Worm (Caenorhabditis elegans) whole organism, young adult: ENCODE data around the gene ugt-65.
A peak's percentile ranks its signal among the peaks of the same experiment; 100 is the strongest.

ENCODE experiments used
- B0019.2 ChIP-seq: fragments of 200-800 bp; sonication (Bioruptor generic); conservative IDR thresholded peaks from 2 replicates; pipeline ENCODE4 v1.3.6; 2022; ENCODE audit warnings: missing genetic modification reagents, missing genetic modification characterization, missing compliant biosample characterization
- B0336.3 ChIP-seq: fragments of 200-800 bp; sonication (Bioruptor generic); IDR thresholded peaks from 2 replicates; pipeline ENCODE4 v1.3.6; 2022; ENCODE audit warnings: missing genetic modification characterization, missing compliant biosample characterization
- C17E4.6 ChIP-seq: fragments of 200-800 bp; sonication (Bioruptor generic); IDR thresholded peaks from 2 replicates; pipeline ENCODE4 v1.3.6; 2022; ENCODE audit warnings: missing genetic modification reagents, missing genetic modification characterization, missing compliant biosample characterization
- F10E7.11 ChIP-seq: sonication (generic microtip); optimal IDR thresholded peaks from 2 replicates; lab custom pipeline; 2017; ENCODE audit warnings: mild to moderate bottlenecking, missing genetic modification characterization, moderate library complexity, missing compliant biosample characterization
- F22D6.2 ChIP-seq: sonication (generic microtip); optimal IDR thresholded peaks from 2 replicates; lab custom pipeline; 2016; ENCODE audit warnings: mild to moderate bottlenecking, missing genetic modification characterization, missing compliant biosample characterization
- F23B12.7 ChIP-seq: sonication (generic microtip); optimal IDR thresholded peaks from 2 replicates; lab custom pipeline; 2017; ENCODE audit warnings: missing genetic modification characterization, mild to moderate bottlenecking, missing compliant biosample characterization, antibody characterized with exemption, moderate library complexity; ENCODE audit not compliant: insufficient read depth
- F49E8.2 ChIP-seq: sonication (generic microtip); optimal IDR thresholded peaks from 3 replicates; lab custom pipeline; 2017; ENCODE audit warnings: missing genetic modification characterization, mild to moderate bottlenecking, missing compliant biosample characterization, antibody characterized with exemption, moderate library complexity; ENCODE audit not compliant: insufficient read depth
- F52B5.7 ChIP-seq: sonication (generic microtip); optimal IDR thresholded peaks from 2 replicates; lab custom pipeline; 2016; ENCODE audit warnings: mild to moderate bottlenecking, missing genetic modification characterization, missing compliant biosample characterization
- K11D2.4 ChIP-seq: fragments of 200-800 bp; sonication (Bioruptor generic); IDR thresholded peaks from 2 replicates; pipeline ENCODE4 v1.3.6; 2022; ENCODE audit warnings: missing genetic modification reagents, missing genetic modification characterization, missing compliant biosample characterization
- T07F8.4 ChIP-seq: sonication (generic microtip); optimal IDR thresholded peaks from 2 replicates; lab custom pipeline; 2016; ENCODE audit warnings: mild to moderate bottlenecking, missing genetic modification characterization, moderate library complexity, missing compliant biosample characterization
- Y56A3A.18 ChIP-seq: fragments of 200-800 bp; sonication (Bioruptor generic); IDR thresholded peaks from 2 replicates; pipeline ENCODE4 v1.3.6; 2022; ENCODE audit warnings: missing genetic modification reagents, missing genetic modification characterization, missing compliant biosample characterization
- Y95B8A.8 ChIP-seq: fragments of 200-800 bp; sonication (Bioruptor generic); IDR thresholded peaks from 2 replicates; pipeline ENCODE4 v1.3.6; 2022; ENCODE audit warnings: missing genetic modification reagents, missing genetic modification characterization, missing compliant biosample characterization
- akir-1 ChIP-seq: fragments of 200-800 bp; sonication (Bioruptor generic); optimal IDR thresholded peaks from 2 replicates; lab custom pipeline; 2018; ENCODE audit warnings: mild to moderate bottlenecking, missing genetic modification characterization, moderate library complexity, missing compliant biosample characterization
- attf-5 ChIP-seq: fragments of 200-800 bp; sonication (Bioruptor generic); optimal IDR thresholded peaks from 2 replicates; lab custom pipeline; 2018; ENCODE audit warnings: mild to moderate bottlenecking, missing genetic modification characterization, missing compliant biosample characterization
- attf-6 ChIP-seq: fragments of 200-800 bp; sonication (Bioruptor generic); IDR thresholded peaks from 2 replicates; pipeline ENCODE4 v1.3.6; 2022; ENCODE audit warnings: missing genetic modification reagents, missing genetic modification characterization, missing compliant biosample characterization
- ceh-100 ChIP-seq: fragments of 200-800 bp; sonication (Bioruptor generic); IDR thresholded peaks from 2 replicates; pipeline ENCODE4 v1.3.6; 2022; ENCODE audit warnings: missing genetic modification reagents, missing genetic modification characterization, missing compliant biosample characterization
- ceh-40 ChIP-seq: fragments of 200-800 bp; sonication (Bioruptor generic); IDR thresholded peaks from 2 replicates; pipeline ENCODE4 v1.3.6; 2022; ENCODE audit warnings: missing genetic modification characterization, missing compliant biosample characterization
- ceh-91 ChIP-seq: fragments of 200-800 bp; sonication (Bioruptor generic); IDR thresholded peaks from 2 replicates; pipeline ENCODE4 v1.3.6; 2022; ENCODE audit warnings: missing genetic modification reagents, missing genetic modification characterization, missing compliant biosample characterization
- chd-7 ChIP-seq: sonication (generic microtip); optimal IDR thresholded peaks from 2 replicates; lab custom pipeline; 2016; ENCODE audit warnings: mild to moderate bottlenecking, missing genetic modification characterization, moderate library complexity, missing compliant biosample characterization
- dox-1 ChIP-seq: fragments of 200-800 bp; sonication (Bioruptor generic); IDR thresholded peaks from 2 replicates; pipeline ENCODE4 v1.3.6; 2022; ENCODE audit warnings: missing genetic modification reagents, missing genetic modification characterization, missing compliant biosample characterization
- dpl-1 ChIP-seq: fragments of 150-350 bp; optimal IDR thresholded peaks from 2 replicates; lab custom pipeline; 2014; ENCODE audit warnings: missing biosample characterization, missing genetic modification reagents, missing genetic modification characterization
- egl-18 ChIP-seq: fragments of 200-800 bp; sonication (Bioruptor generic); IDR thresholded peaks from 2 replicates; pipeline ENCODE4 v1.3.6; 2022; ENCODE audit warnings: missing genetic modification reagents, missing genetic modification characterization, missing compliant biosample characterization
- ets-4 ChIP-seq: fragments of 200-800 bp; sonication (Bioruptor generic); optimal IDR thresholded peaks from 2 replicates; lab custom pipeline; 2018; ENCODE audit warnings: mild to moderate bottlenecking, missing genetic modification characterization, missing compliant biosample characterization
- fkh-3 ChIP-seq: sonication (generic microtip); optimal IDR thresholded peaks from 2 replicates; lab custom pipeline; 2016; ENCODE audit warnings: mild to moderate bottlenecking, missing genetic modification characterization, missing compliant biosample characterization
- hlh-12 ChIP-seq: sonication (generic microtip); optimal IDR thresholded peaks from 2 replicates; lab custom pipeline; 2016; ENCODE audit warnings: missing genetic modification characterization, missing compliant biosample characterization
- hmg-20 ChIP-seq: fragments of 200-800 bp; sonication (Bioruptor generic); IDR thresholded peaks from 2 replicates; pipeline ENCODE4 v1.3.6; 2022; ENCODE audit warnings: missing genetic modification reagents, missing genetic modification characterization, missing compliant biosample characterization
- hrde-1 ChIP-seq: sonication (generic microtip); optimal IDR thresholded peaks from 2 replicates; lab custom pipeline; 2016; ENCODE audit warnings: missing genetic modification characterization, mild to moderate bottlenecking, missing compliant biosample characterization, moderate library complexity, missing genotype, missing genetic modification reagents, borderline replicate concordance
- lin-35 ChIP-seq, 3 experiments: fragments of 150-350 bp in 2 of 3; sonication (generic microtip) in 1 of 3; optimal IDR thresholded peaks; 2 replicates each; lab custom pipeline; 2014 to 2018; ENCODE audit warnings: missing biosample characterization in 3 of 3, missing genetic modification characterization in 3 of 3, missing genetic modification reagents in 3 of 3
- lin-54 ChIP-seq: fragments of 200-800 bp; sonication (Bioruptor generic); optimal IDR thresholded peaks from 2 replicates; lab custom pipeline; 2018; ENCODE audit warnings: mild to moderate bottlenecking, missing genetic modification characterization, missing compliant biosample characterization
- lir-1 ChIP-seq: fragments of 200-800 bp; sonication (Bioruptor generic); conservative IDR thresholded peaks from 2 replicates; pipeline ENCODE4 v1.3.6; 2022; ENCODE audit warnings: missing genetic modification reagents, missing genetic modification characterization, missing compliant biosample characterization
- lsl-1 ChIP-seq: fragments of 200-800 bp; sonication (Bioruptor generic); optimal IDR thresholded peaks from 2 replicates; lab custom pipeline; 2018; ENCODE audit warnings: mild to moderate bottlenecking, missing genetic modification characterization, moderate library complexity, missing compliant biosample characterization
- madf-3 ChIP-seq: fragments of 200-800 bp; sonication (Bioruptor generic); IDR thresholded peaks from 2 replicates; pipeline ENCODE4 v1.3.6; 2022; ENCODE audit warnings: missing genetic modification reagents, missing genetic modification characterization, missing compliant biosample characterization
- mes-4 ChIP-seq: sonication (generic microtip); optimal IDR thresholded peaks from 2 replicates; lab custom pipeline; 2016; ENCODE audit warnings: missing genotype, missing genetic modification characterization, missing compliant biosample characterization
- nhr-120 ChIP-seq: fragments of 200-800 bp; sonication (Bioruptor generic); IDR thresholded peaks from 2 replicates; pipeline ENCODE4 v1.3.6; 2022; ENCODE audit warnings: missing genetic modification characterization, missing compliant biosample characterization
- nhr-27 ChIP-seq: fragments of 200-800 bp; sonication (Bioruptor generic); optimal IDR thresholded peaks from 2 replicates; lab custom pipeline; 2018; ENCODE audit warnings: mild to moderate bottlenecking, missing genetic modification characterization, moderate library complexity, missing compliant biosample characterization
- pbrm-1 ChIP-seq: fragments of 200-800 bp; sonication (Bioruptor generic); IDR thresholded peaks from 2 replicates; pipeline ENCODE4 v1.3.6; 2022; ENCODE audit warnings: missing genetic modification reagents, missing genetic modification characterization, missing compliant biosample characterization
- pha-4 ChIP-seq: fragments of 150-350 bp; sonication (generic microtip); optimal IDR thresholded peaks from 2 replicates; lab custom pipeline; 2014; ENCODE audit warnings: missing biosample characterization, missing genetic modification reagents, missing genetic modification characterization
- rec-8 ChIP-seq, 2 experiments: sonication (generic microtip); optimal IDR thresholded peaks; 2 replicates each; lab custom pipeline; 2016; ENCODE audit warnings: mild to moderate bottlenecking in 2 of 2, missing genetic modification characterization in 2 of 2, missing genetic modification reagents in 2 of 2, missing genotype in 2 of 2, missing biosample characterization in 1 of 2, missing compliant biosample characterization in 1 of 2, moderate library complexity in 1 of 2
- sea-2 ChIP-seq: fragments of 200-800 bp; sonication (Bioruptor generic); IDR thresholded peaks from 2 replicates; pipeline ENCODE4 v1.3.6; 2022; ENCODE audit warnings: missing genetic modification characterization, missing compliant biosample characterization
- snpc-3.4 ChIP-seq: sonication (generic microtip); optimal IDR thresholded peaks from 2 replicates; lab custom pipeline; 2017; ENCODE audit warnings: missing genetic modification characterization, mild to moderate bottlenecking, missing compliant biosample characterization, antibody characterized with exemption, moderate library complexity, missing genotype, missing genetic modification reagents
- sptf-2 ChIP-seq: fragments of 200-800 bp; sonication (Bioruptor generic); optimal IDR thresholded peaks from 2 replicates; lab custom pipeline; 2018; ENCODE audit warnings: mild to moderate bottlenecking, missing genetic modification characterization, missing compliant biosample characterization
- tlf-1 ChIP-seq: fragments of 200-800 bp; sonication (Bioruptor generic); optimal IDR thresholded peaks from 2 replicates; lab custom pipeline; 2018; ENCODE audit warnings: mild to moderate bottlenecking, missing genetic modification characterization, missing compliant biosample characterization
- unc-130 ChIP-seq: sonication (generic microtip); optimal IDR thresholded peaks from 2 replicates; lab custom pipeline; 2016; ENCODE audit warnings: missing genetic modification reagents, missing genetic modification characterization, missing compliant biosample characterization
- ztf-26 ChIP-seq: sonication (generic microtip); optimal IDR thresholded peaks from 2 replicates; lab custom pipeline; 2017; ENCODE audit warnings: missing genetic modification characterization, missing compliant biosample characterization
- ztf-3 ChIP-seq: fragments of 200-800 bp; sonication (Bioruptor generic); optimal IDR thresholded peaks from 2 replicates; lab custom pipeline; 2018; ENCODE audit warnings: mild to moderate bottlenecking, missing genetic modification characterization, missing compliant biosample characterization

Gene ugt-65

ce11 chrIV:12389951-12390350, 30.5 kb upstream of the ugt-65 start, which contains the start of gene spe-45 (continued):
- TF ChIP-seq lin-35 (GFP tag; optimal IDR thresholded peaks at IDR 0.05; lab: Kevin White, UChicago), result peak in 1 of 3 experiments; percentile 38
- no peak for TF ChIP-seq ets-4 (GFP tag; lab: Kevin White, UChicago)
- TF ChIP-seq attf-5 (GFP tag; lab: Kevin White, UChicago), result no peak
- peak; percentile 28 for TF ChIP-seq lsl-1 (GFP tag; lab: Kevin White, UChicago)
- TF ChIP-seq Y95B8A.8, result 0 out of 2 replicates have a peak, but pooled peaks have one; percentile 37
- TF ChIP-seq sptf-2 (GFP tag; lab: Kevin White, UChicago), result no peak
- peak; percentile 74; the same call in 1 of the 2 replicates for TF ChIP-seq attf-6
- no peak for TF ChIP-seq dpl-1 (GFP tag; lab: Kevin White, UChicago)
- no peak for TF ChIP-seq ceh-40 (GFP tag; lab: Robert Waterston, UW)
- peak; percentile 16 for TF ChIP-seq unc-130 (GFP tag; lab: Kevin White, UChicago)
- no peak for TF ChIP-seq F23B12.7
- peak; percentile 71 for TF ChIP-seq F49E8.2 (tag; lab: Kevin White, UChicago)
- no peak for TF ChIP-seq ztf-3 (GFP tag; lab: Kevin White, UChicago)
- TF ChIP-seq pbrm-1 (GFP tag; lab: Robert Waterston, UW), result peak; percentile 46; the same call in 1 of the 2 replicates
- TF ChIP-seq pha-4 (tag; lab: Kevin White, UChicago), result no peak
- TF ChIP-seq mes-4, result no peak
- no peak for TF ChIP-seq F22D6.2 (tag; lab: Kevin White, UChicago)
- no peak for TF ChIP-seq nhr-120

ce11 chrIV:12391003-12391637, 29.4 kb upstream of the ugt-65 start, which contains the start of the genes rps-23 and dpm-3:
Gene rps-23 (minus strand): TSS chrIV:12391053.
Gene dpm-3 (plus strand): TSS chrIV:12391587.
- TF ChIP-seq madf-3 (GFP tag; lab: Robert Waterston, UW) (peak; percentile 95), B0336.3 (peak; percentile 60; the same call in 1 of the 2 replicates), pbrm-1 (GFP tag; lab: Robert Waterston, UW) (peak; percentile 95), rec-8 (tag; optimal IDR thresholded peaks at IDR 0.05; lab: Kevin White, UChicago) (peak; percentile 68 to 85), lir-1 (peak; percentile 87), K11D2.4 (GFP tag; lab: Robert Waterston, UW) (peak; percentile 88), B0019.2 (GFP tag; lab: Robert Waterston, UW) (peak; percentile 96), ceh-91 (peak; percentile 95), hmg-20 (0 out of 2 replicates have a peak, but pooled peaks have one; percentile 59), fkh-3 (tag; lab: Kevin White, UChicago) (no peak), T07F8.4 (peak; percentile 80), C17E4.6 (GFP tag; lab: Robert Waterston, UW) (peak; percentile 75; the same call in 1 of the 2 replicates), ceh-100 (peak; percentile 83), snpc-3.4 (tag; lab: Kevin White, UChicago) (peak; percentile 75), dox-1 (peak; percentile 97), akir-1 (GFP tag; lab: Kevin White, UChicago) (no peak), hrde-1 (tag; lab: Kevin White, UChicago) (peak; percentile 69), Y56A3A.18 (GFP tag; lab: Robert Waterston, UW) (peak; percentile 84), F10E7.11 (tag; lab: Kevin White, UChicago) (no peak), nhr-27 (tag; lab: Kevin White, UChicago) (no peak), ceh-40 (GFP tag; lab: Robert Waterston, UW) (peak; percentile 86), F23B12.7 (peak; percentile 93), egl-18 (0 out of 2 replicates have a peak, but pooled peaks have one; percentile 73), F52B5.7 (tag; lab: Kevin White, UChicago) (peak; percentile 71), attf-6 (peak; percentile 86), hlh-12 (no peak), tlf-1 (GFP tag; lab: Kevin White, UChicago) (peak; percentile 95), lin-54 (GFP tag; lab: Kevin White, UChicago) (peak; percentile 91), lsl-1 (GFP tag; lab: Kevin White, UChicago) (peak; percentile 98), ztf-26 (tag; lab: Kevin White, UChicago) (peak; percentile 49), sea-2 (no peak), chd-7 (tag; lab: Kevin White, UChicago) (peak; percentile 33)
